Worm (Caenorhabditis elegans) whole organism, midembryonic: Measurements from ENCODE around the gene ZK1320.2.

Source experiments
- flt-1 ChIP-seq: fragments of 200-800 bp; sonication (Bioruptor generic); IDR thresholded peaks from 2 replicates; pipeline ENCODE4 v1.3.6; 2022; ENCODE audit warnings: missing genetic modification characterization, missing compliant biosample characterization
- med-1 ChIP-seq: sonication (generic microtip); optimal IDR thresholded peaks from 2 replicates; lab custom pipeline; 2017; ENCODE audit warnings: missing genetic modification characterization, mild to moderate bottlenecking, missing compliant biosample characterization, antibody characterized with exemption, missing genetic modification reagents; ENCODE audit not compliant: insufficient read depth
- ref-1 ChIP-seq: fragments of 200-800 bp; sonication (Bioruptor generic); conservative IDR thresholded peaks from 2 replicates; pipeline ENCODE4 v1.3.6; 2022; ENCODE audit warnings: missing genetic modification reagents, missing genetic modification characterization, missing compliant biosample characterization

ce11 chrII:9656210-9656755 is 2.5 kb downstream of the ZK1320.2 start, which contains the start of gene gstk-1:
- TF ChIP-seq flt-1 (GFP tag; lab: Robert Waterston, UW) (no peak), med-1 (no peak), ref-1 (GFP tag; lab: Robert Waterston, UW) (no peak)
